Fruit fly (Drosophila melanogaster): ENCODE measurements around the gene CG9676.

Gene CG9676

dm6 chrX:16650078-16651063 lies 49.6 kb downstream of the CG9676 start:
- no peak for TF ChIP-seq CG10348 (GFP tag; IDR thresholded peaks at IDR 0.05)
- peak; percentile 61; the same call in 2 of the 3 replicates for TF ChIP-seq CG4496 (GFP tag; IDR thresholded peaks at IDR 0.05)
- TF ChIP-seq gl (tag; optimal IDR thresholded peaks at IDR 0.05) = no peak
- peak; percentile 60 for TF ChIP-seq Pif1B (GFP tag; optimal IDR thresholded peaks at IDR 0.05)
- TF ChIP-seq CG9948 (tag; optimal IDR thresholded peaks at IDR 0.05) = no peak
- TF ChIP-seq fd96Ca (GFP tag; IDR thresholded peaks at IDR 0.05) = peak; percentile 82
- TF ChIP-seq D1 (tag; optimal IDR thresholded peaks at IDR 0.05) = no peak
- no peak for TF ChIP-seq CG8159 (tag; optimal IDR thresholded peaks at IDR 0.05)
- no peak for TF ChIP-seq EcR (GFP tag; optimal IDR thresholded peaks at IDR 0.05)
- no peak for TF ChIP-seq CG12605 (GFP tag; IDR thresholded peaks at IDR 0.05)
- peak; percentile 58 for TF ChIP-seq Snoo (tag; optimal IDR thresholded peaks at IDR 0.05)
- no peak for TF ChIP-seq CG15710 (tag; optimal IDR thresholded peaks at IDR 0.05)
- no peak for TF ChIP-seq CG17806 (tag; optimal IDR thresholded peaks at IDR 0.05)
- TF ChIP-seq rn (GFP tag; IDR thresholded peaks at IDR 0.05) = no peak
- TF ChIP-seq CG14655 (GFP tag; optimal IDR thresholded peaks at IDR 0.05) = no peak
- no peak for TF ChIP-seq CG8301 (tag; optimal IDR thresholded peaks at IDR 0.05)
- no peak for TF ChIP-seq CG34367 (tag; optimal IDR thresholded peaks at IDR 0.05)
- TF ChIP-seq CG13204 (GFP tag; optimal IDR thresholded peaks at IDR 0.05) = no peak
- peak; percentile 74 for TF ChIP-seq Pif1A (GFP tag; optimal IDR thresholded peaks at IDR 0.05)
- TF ChIP-seq CG32121 (GFP tag; IDR thresholded peaks at IDR 0.05) = 0 out of 2 replicates have a peak, but pooled peaks have one; percentile 7
- TF ChIP-seq Ets98B (GFP tag; IDR thresholded peaks at IDR 0.05) = peak; percentile 81

All from whole organism, pupa.